Worm (Caenorhabditis elegans) whole organism, midembryonic: Measurements from ENCODE around the gene isp-1.

Source experiments
- T22C8.4 ChIP-seq: fragments of 200-800 bp; sonication (Bioruptor generic); IDR thresholded peaks from 2 replicates; pipeline ENCODE4 v1.3.6; 2022; ENCODE audit warnings: missing genetic modification characterization, missing compliant biosample characterization
- cog-1 ChIP-seq: sonication (generic microtip); optimal IDR thresholded peaks from 2 replicates; lab custom pipeline; 2016; ENCODE audit warnings: missing genetic modification characterization, missing compliant biosample characterization
- flt-1 ChIP-seq: fragments of 200-800 bp; sonication (Bioruptor generic); IDR thresholded peaks from 2 replicates; pipeline ENCODE4 v1.3.6; 2022; ENCODE audit warnings: missing genetic modification characterization, missing compliant biosample characterization
- klf-2 ChIP-seq: fragments of 200-800 bp; sonication (Bioruptor generic); conservative IDR thresholded peaks from 2 replicates; pipeline ENCODE4 v1.3.6; 2022; ENCODE audit warnings: missing genetic modification reagents, missing genetic modification characterization, missing compliant biosample characterization
- med-1 ChIP-seq: sonication (generic microtip); optimal IDR thresholded peaks from 2 replicates; lab custom pipeline; 2017; ENCODE audit warnings: missing genetic modification characterization, mild to moderate bottlenecking, missing compliant biosample characterization, antibody characterized with exemption, missing genetic modification reagents; ENCODE audit not compliant: insufficient read depth
- ref-1 ChIP-seq: fragments of 200-800 bp; sonication (Bioruptor generic); conservative IDR thresholded peaks from 2 replicates; pipeline ENCODE4 v1.3.6; 2022; ENCODE audit warnings: missing genetic modification reagents, missing genetic modification characterization, missing compliant biosample characterization
- tab-1 ChIP-seq: fragments of 200-800 bp; sonication (Bioruptor generic); IDR thresholded peaks from 2 replicates; pipeline ENCODE4 v1.3.6; 2022; ENCODE audit warnings: missing genetic modification characterization, missing compliant biosample characterization
- ztf-23 ChIP-seq: fragments of 200-800 bp; sonication (Bioruptor generic); IDR thresholded peaks from 2 replicates; pipeline ENCODE4 v1.3.6; 2022; ENCODE audit warnings: missing genetic modification reagents, missing genetic modification characterization, missing compliant biosample characterization
- ztf-29 ChIP-seq: fragments of 200-800 bp; sonication (Bioruptor generic); IDR thresholded peaks from 2 replicates; pipeline ENCODE4 v1.3.6; 2022; ENCODE audit warnings: missing genetic modification reagents, missing genetic modification characterization, missing compliant biosample characterization

Gene isp-1

ce11 chrIV:8113161-8113560 is 22.7 kb downstream of the isp-1 start, which contains the start of gene Y42H9AR.1:
TSS of gene Y42H9AR.1 (plus strand) at chrIV:8113393.
- TF ChIP-seq flt-1 (GFP tag; lab: Robert Waterston, UW) (no peak), klf-2 (GFP tag; lab: Robert Waterston, UW) (no peak)

DNA sequence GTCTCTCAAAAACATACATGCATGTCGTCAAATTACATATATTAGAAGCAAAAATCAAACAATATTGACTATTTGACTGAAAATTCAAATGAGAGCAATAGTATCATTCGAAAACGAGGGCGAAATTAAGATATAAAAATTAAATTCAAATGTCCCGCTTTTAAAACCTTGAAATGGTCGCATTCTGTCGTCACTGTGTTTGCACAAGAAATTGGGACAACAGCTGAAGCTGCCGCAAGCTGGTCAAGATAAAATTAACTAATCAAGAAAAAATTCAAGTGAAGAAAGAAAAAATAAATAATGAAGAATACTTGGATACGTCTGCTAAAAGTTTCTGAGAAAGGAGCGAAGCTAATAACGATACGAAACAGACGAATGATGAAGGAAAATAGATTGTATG is 23.2 kb downstream of the isp-1 start:
- no peak for TF ChIP-seq med-1 (GFP tag; lab: Kevin White, UChicago)

DNA sequence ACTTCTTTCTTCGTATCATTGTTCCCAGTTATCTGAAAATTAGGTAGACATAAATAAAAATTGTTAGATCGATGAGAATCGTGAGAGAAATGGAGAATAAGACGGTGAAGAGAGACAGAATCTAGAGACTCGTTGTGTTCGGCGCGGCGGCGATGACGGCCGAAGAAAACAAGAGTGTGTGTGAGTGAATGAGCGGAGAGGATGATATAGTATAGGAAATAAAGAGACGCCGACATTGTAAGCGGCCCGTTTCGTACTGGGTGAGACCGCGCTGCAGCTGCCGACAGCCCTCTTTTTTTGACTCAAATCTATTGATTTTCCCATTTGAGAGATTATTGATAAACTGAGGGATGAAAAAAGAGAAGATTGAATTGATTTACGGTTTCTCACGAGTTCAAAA is 23.7 kb downstream of the isp-1 start, which contains the start of gene Y42H9AR.4:
Gene Y42H9AR.4, minus strand, starts transcription at position 32 of the 400 bp plus-strand sequence.
- TF ChIP-seq ztf-29 (GFP tag; lab: Robert Waterston, UW) (no peak), cog-1 (tag; lab: Kevin White, UChicago) (peak; percentile 46)

DNA sequence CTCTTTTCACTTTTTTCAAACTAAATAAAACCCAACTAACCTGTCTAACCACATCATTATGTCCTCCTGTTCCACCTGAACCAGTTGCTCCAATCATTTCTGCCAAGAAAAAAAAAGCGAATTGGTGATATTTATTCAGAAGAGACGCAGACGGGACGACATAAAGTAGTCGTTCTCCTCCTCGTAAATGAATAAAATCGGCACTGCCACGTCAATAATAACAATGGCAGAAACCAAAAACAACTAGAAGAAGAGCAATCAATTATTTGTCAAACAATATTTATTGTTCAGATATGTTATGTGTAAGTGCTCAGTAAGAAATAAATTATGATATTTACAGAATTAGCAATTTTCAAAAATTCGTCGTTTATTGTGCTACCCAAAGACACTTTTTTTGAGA is 28.4 kb downstream of the isp-1 start, which contains the start of gene rabs-5:
Gene rabs-5, minus strand, starts transcription at position 101 of the 400 bp plus-strand sequence.
- TF ChIP-seq ztf-29 (GFP tag; lab: Robert Waterston, UW) (no peak), ref-1 (GFP tag; lab: Robert Waterston, UW) (no peak), T22C8.4 (GFP tag; lab: Robert Waterston, UW) (no peak), ztf-23 (no peak), med-1 (GFP tag; lab: Kevin White, UChicago) (no peak), cog-1 (tag; lab: Kevin White, UChicago) (no peak), tab-1 (GFP tag; lab: Robert Waterston, UW) (no peak), klf-2 (GFP tag; lab: Robert Waterston, UW) (no peak), flt-1 (GFP tag; lab: Robert Waterston, UW) (no peak)

DNA sequence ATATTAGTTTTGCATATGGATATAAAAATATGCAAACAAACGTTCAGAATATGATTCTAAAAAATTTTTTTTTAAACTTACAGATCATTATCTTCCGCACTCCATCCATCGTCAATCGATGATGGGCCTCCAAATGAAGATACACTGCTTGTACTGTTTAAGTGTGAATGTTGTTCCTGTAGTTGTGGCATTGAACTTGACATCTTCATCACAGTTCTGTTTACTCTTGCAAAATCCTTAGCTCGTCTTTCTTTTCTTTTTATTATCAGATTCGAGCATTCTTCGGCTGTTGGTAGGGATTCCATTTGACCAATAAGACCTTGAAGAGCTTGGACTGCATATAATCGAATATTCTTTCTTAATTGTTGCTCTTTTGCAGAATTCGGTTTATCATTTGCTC is 30.8 kb downstream of the isp-1 start:
- TF ChIP-seq ref-1 (GFP tag; lab: Robert Waterston, UW) (no peak), T22C8.4 (GFP tag; lab: Robert Waterston, UW) (no peak), tab-1 (GFP tag; lab: Robert Waterston, UW) (no peak), ztf-29 (GFP tag; lab: Robert Waterston, UW) (no peak), ztf-23 (no peak), flt-1 (GFP tag; lab: Robert Waterston, UW) (no peak), med-1 (GFP tag; lab: Kevin White, UChicago) (no peak), klf-2 (GFP tag; lab: Robert Waterston, UW) (no peak), cog-1 (tag; lab: Kevin White, UChicago) (no peak)

ce11 chrIV:8103196-8103595 is 32.7 kb downstream of the isp-1 start:
- TF ChIP-seq ztf-29 (GFP tag; lab: Robert Waterston, UW) (no peak), med-1 (GFP tag; lab: Kevin White, UChicago) (no peak), ztf-23 (no peak), tab-1 (GFP tag; lab: Robert Waterston, UW) (no peak), T22C8.4 (GFP tag; lab: Robert Waterston, UW) (no peak), ref-1 (GFP tag; lab: Robert Waterston, UW) (no peak), flt-1 (GFP tag; lab: Robert Waterston, UW) (no peak), klf-2 (GFP tag; lab: Robert Waterston, UW) (no peak), cog-1 (tag; lab: Kevin White, UChicago) (no peak)

DNA sequence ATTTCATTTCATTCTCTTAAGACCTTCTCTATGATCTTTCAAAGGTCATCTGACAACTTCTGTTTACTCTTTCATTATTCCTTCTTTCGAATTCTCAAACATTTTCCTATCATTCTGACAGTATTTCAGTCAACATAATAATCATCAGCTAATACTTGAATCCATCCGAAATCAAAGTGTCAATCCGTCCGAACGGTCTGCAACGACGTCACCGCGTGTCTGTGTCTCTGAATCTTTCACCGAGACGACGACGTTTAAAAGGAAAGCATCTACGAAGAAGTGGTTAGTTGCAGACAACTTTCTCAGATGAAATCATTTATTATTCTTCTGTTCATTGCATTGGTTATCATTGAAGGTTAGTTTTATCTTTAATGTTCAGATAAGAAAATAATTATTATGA is 33.6 kb downstream of the isp-1 start, which contains the start of gene Y42H9AR.5:
Gene Y42H9AR.5, plus strand, starts transcription at position 301 of the 400 bp plus-strand sequence.
- TF ChIP-seq flt-1 (GFP tag; lab: Robert Waterston, UW) (no peak), cog-1 (tag; lab: Kevin White, UChicago) (no peak), ztf-29 (GFP tag; lab: Robert Waterston, UW) (no peak), tab-1 (GFP tag; lab: Robert Waterston, UW) (no peak), ref-1 (GFP tag; lab: Robert Waterston, UW) (no peak), med-1 (GFP tag; lab: Kevin White, UChicago) (no peak), T22C8.4 (GFP tag; lab: Robert Waterston, UW) (no peak), klf-2 (GFP tag; lab: Robert Waterston, UW) (no peak), ztf-23 (no peak)

ce11 chrIV:8099601-8100000 is 36.3 kb downstream of the isp-1 start, which contains the start of gene Y42H9AR.2:
TSS of gene Y42H9AR.2 (plus strand) at chrIV:8099901.
- TF ChIP-seq T22C8.4 (GFP tag; lab: Robert Waterston, UW) (no peak), ref-1 (GFP tag; lab: Robert Waterston, UW) (no peak), ztf-23 (no peak), flt-1 (GFP tag; lab: Robert Waterston, UW) (no peak), klf-2 (GFP tag; lab: Robert Waterston, UW) (no peak), med-1 (GFP tag; lab: Kevin White, UChicago) (no peak), cog-1 (tag; lab: Kevin White, UChicago) (no peak), tab-1 (GFP tag; lab: Robert Waterston, UW) (no peak), ztf-29 (GFP tag; lab: Robert Waterston, UW) (no peak)

DNA sequence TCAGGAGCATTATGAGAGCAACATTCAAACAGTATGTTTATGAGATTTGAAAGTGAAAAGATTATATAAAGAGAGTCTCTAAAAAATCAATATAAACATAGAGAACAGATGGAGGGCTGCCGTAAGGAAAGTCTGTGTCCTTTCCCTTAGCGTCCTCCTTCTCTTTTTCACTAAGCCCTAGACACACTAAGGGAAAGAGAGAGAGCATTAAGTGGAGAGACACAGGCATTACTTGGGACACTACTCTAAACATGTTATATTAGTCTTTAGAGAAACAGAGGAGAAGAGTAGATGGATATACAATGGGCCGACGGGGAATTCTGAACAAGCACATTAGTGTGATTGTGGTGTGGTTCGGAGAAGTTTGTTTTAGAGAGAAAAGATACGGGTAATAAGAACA is 39.5 kb downstream of the isp-1 start:
- TF ChIP-seq ztf-29 (GFP tag; lab: Robert Waterston, UW) (no peak), ref-1 (GFP tag; lab: Robert Waterston, UW) (no peak), ztf-23 (no peak), T22C8.4 (GFP tag; lab: Robert Waterston, UW) (no peak), tab-1 (GFP tag; lab: Robert Waterston, UW) (no peak), cog-1 (tag; lab: Kevin White, UChicago) (no peak), flt-1 (GFP tag; lab: Robert Waterston, UW) (no peak), klf-2 (GFP tag; lab: Robert Waterston, UW) (no peak), med-1 (GFP tag; lab: Kevin White, UChicago) (no peak)

- TF ChIP-seq flt-1 (GFP tag; lab: Robert Waterston, UW) (no peak), ref-1 (GFP tag; lab: Robert Waterston, UW) (no peak), ztf-23 (no peak), cog-1 (tag; lab: Kevin White, UChicago) (no peak), med-1 (GFP tag; lab: Kevin White, UChicago) (no peak), tab-1 (GFP tag; lab: Robert Waterston, UW) (no peak), T22C8.4 (GFP tag; lab: Robert Waterston, UW) (no peak), ztf-29 (GFP tag; lab: Robert Waterston, UW) (no peak), klf-2 (GFP tag; lab: Robert Waterston, UW) (no peak)
Observed at ce11 chrIV:8091539-8091938, 44.3 kb downstream of the isp-1 start.
